Worm (Caenorhabditis elegans) whole organism, early embryonic: ENCODE measurements around the gene clec-61.

Source experiments
- B0310.2 ChIP-seq: sonication (generic microtip); optimal IDR thresholded peaks from 2 replicates; lab custom pipeline; 2016; ENCODE audit warnings: mild to moderate bottlenecking, missing genetic modification characterization, missing compliant biosample characterization
- F13C5.2 ChIP-seq: sonication (generic microtip); optimal IDR thresholded peaks from 2 replicates; lab custom pipeline; 2017; ENCODE audit warnings: mild to moderate bottlenecking, missing genetic modification characterization, inconsistent platforms, missing compliant biosample characterization
- aly-1 ChIP-seq: sonication (generic microtip); optimal IDR thresholded peaks from 2 replicates; lab custom pipeline; 2016; ENCODE audit warnings: missing genetic modification characterization, missing compliant biosample characterization
- ama-1 ChIP-seq: fragments of 150-350 bp; optimal IDR thresholded peaks from 2 replicates; lab custom pipeline; 2014
- ceh-13 ChIP-seq: fragments of 200-800 bp; sonication (Bioruptor generic); optimal IDR thresholded peaks from 2 replicates; lab custom pipeline; 2018; ENCODE audit warnings: mild to moderate bottlenecking, missing genetic modification characterization, missing compliant biosample characterization
- ceh-36 ChIP-seq: sonication (generic microtip); optimal IDR thresholded peaks from 2 replicates; lab custom pipeline; 2016; ENCODE audit warnings: missing genetic modification characterization, inconsistent platforms, missing compliant biosample characterization
- ets-7 ChIP-seq: sonication (generic microtip); optimal IDR thresholded peaks from 2 replicates; lab custom pipeline; 2016; ENCODE audit warnings: missing genotype, missing genetic modification characterization, missing compliant biosample characterization
- flt-1 ChIP-seq: fragments of 200-800 bp; sonication (Bioruptor generic); IDR thresholded peaks from 2 replicates; pipeline ENCODE4 v1.3.6; 2022; ENCODE audit warnings: missing genetic modification characterization, missing compliant biosample characterization
- hmbx-1 ChIP-seq: sonication (generic microtip); optimal IDR thresholded peaks from 2 replicates; lab custom pipeline; 2016; ENCODE audit warnings: mild to moderate bottlenecking, missing genetic modification characterization, missing compliant biosample characterization
- hmg-4 ChIP-seq: fragments of 200-800 bp; sonication (Bioruptor generic); optimal IDR thresholded peaks from 2 replicates; lab custom pipeline; 2018; ENCODE audit warnings: mild to moderate bottlenecking, missing genetic modification characterization, missing compliant biosample characterization
- hnd-1 ChIP-seq: sonication (generic microtip); optimal IDR thresholded peaks from 2 replicates; lab custom pipeline; 2016; ENCODE audit warnings: missing genetic modification characterization, missing compliant biosample characterization
- pes-1 ChIP-seq: fragments of 200-800 bp; sonication (Bioruptor generic); IDR thresholded peaks from 2 replicates; pipeline ENCODE4 v1.3.6; 2022; ENCODE audit warnings: missing genetic modification reagents, missing genetic modification characterization, missing compliant biosample characterization
- scrt-1 ChIP-seq: fragments of 200-800 bp; sonication (Bioruptor generic); IDR thresholded peaks from 2 replicates; pipeline ENCODE4 v1.3.6; 2022; ENCODE audit warnings: missing genetic modification characterization, missing compliant biosample characterization
- sea-1 ChIP-seq: fragments of 200-800 bp; sonication (Bioruptor generic); conservative IDR thresholded peaks from 2 replicates; pipeline ENCODE4 v1.3.6; 2022; ENCODE audit warnings: missing genetic modification characterization, missing compliant biosample characterization
- tbx-11 ChIP-seq: fragments of 200-800 bp; sonication (Bioruptor generic); IDR thresholded peaks from 2 replicates; pipeline ENCODE4 v1.3.6; 2022; ENCODE audit warnings: missing genetic modification characterization, missing compliant biosample characterization
- tbx-37 ChIP-seq: fragments of 200-800 bp; sonication (Bioruptor generic); conservative IDR thresholded peaks from 2 replicates; pipeline ENCODE4 v1.3.6; 2022; ENCODE audit warnings: missing genetic modification reagents, missing genetic modification characterization, missing compliant biosample characterization
- tra-4 ChIP-seq: sonication (generic microtip); optimal IDR thresholded peaks from 2 replicates; lab custom pipeline; 2017; ENCODE audit warnings: missing genetic modification characterization, missing compliant biosample characterization

Gene clec-61

DNA sequence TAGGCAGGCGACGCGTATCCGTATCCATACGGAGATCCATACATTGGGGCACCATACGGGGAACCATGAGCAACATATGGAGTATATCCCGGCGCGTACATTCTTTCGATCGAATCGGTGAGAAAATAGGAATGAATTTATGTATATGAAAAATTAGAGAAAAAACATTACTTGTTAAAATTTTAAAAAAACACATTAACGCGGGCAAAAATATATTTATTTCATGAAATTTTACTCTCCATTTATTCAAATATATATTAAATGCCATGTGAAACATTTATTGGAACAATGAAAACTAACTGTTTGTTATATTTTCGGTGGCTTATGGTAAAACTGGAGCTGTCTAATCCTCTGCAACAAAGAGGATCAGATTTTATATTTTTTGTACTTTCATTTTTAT is 18.5 kb downstream of the clec-61 start, which contains the start of gene ZK666.2:
Gene ZK666.2 (minus strand): TSS at position 101 of the 400 bp plus-strand sequence.
- TF ChIP-seq ama-1 (lab: Kevin White, UChicago) (no peak), B0310.2 (tag; lab: Kevin White, UChicago) (no peak), hnd-1 (tag; lab: Kevin White, UChicago) (no peak), ceh-36 (tag; lab: Kevin White, UChicago) (no peak), aly-1 (tag; lab: Kevin White, UChicago) (no peak), sea-1 (GFP tag; lab: Robert Waterston, UW) (no peak), F13C5.2 (tag; lab: Kevin White, UChicago) (no peak), ceh-13 (GFP tag; lab: Kevin White, UChicago) (no peak), scrt-1 (GFP tag; lab: Robert Waterston, UW) (no peak), flt-1 (no peak), tra-4 (tag; lab: Kevin White, UChicago) (no peak), tbx-11 (GFP tag; lab: Robert Waterston, UW) (no peak), ets-7 (tag; lab: Kevin White, UChicago) (no peak), pes-1 (no peak), hmbx-1 (tag; lab: Kevin White, UChicago) (no peak), tbx-37 (GFP tag; lab: Robert Waterston, UW) (no peak), hmg-4 (GFP tag; lab: Kevin White, UChicago) (no peak)

ce11 chrII:10471247-10471646 is 19.1 kb downstream of the clec-61 start, which contains the start of gene ZK666.1:
ZK666.1 (minus strand) TSS chrII:10471347.
- TF ChIP-seq sea-1 (GFP tag; lab: Robert Waterston, UW) = no peak
- no peak for TF ChIP-seq F13C5.2 (tag; lab: Kevin White, UChicago)
- no peak for TF ChIP-seq ceh-36 (tag; lab: Kevin White, UChicago)
- TF ChIP-seq ets-7 (tag; lab: Kevin White, UChicago) = no peak
- no peak for TF ChIP-seq flt-1
- TF ChIP-seq ceh-13 (GFP tag; lab: Kevin White, UChicago) = no peak
- no peak for TF ChIP-seq tbx-11 (GFP tag; lab: Robert Waterston, UW)

DNA sequence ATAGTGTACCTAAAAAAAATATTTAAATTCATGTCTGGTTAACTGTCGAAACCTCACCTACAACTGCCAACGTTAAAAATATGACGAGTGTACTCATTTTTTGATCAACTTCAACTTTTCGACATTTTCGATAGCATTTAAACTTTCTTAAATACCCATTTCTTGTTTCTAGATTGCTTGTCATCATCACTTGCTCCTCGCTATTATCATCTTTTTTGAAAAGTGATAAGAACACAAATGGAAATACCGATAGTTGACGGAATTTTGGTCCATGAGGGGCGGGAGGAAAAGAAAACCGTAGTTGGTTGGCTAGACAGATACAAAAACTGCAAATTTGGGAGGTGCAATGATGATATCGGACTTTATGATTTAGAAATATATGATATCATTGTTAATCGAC is 20.2 kb downstream of the clec-61 start, which contains the start of gene clec-143:
Gene clec-143 (minus strand): TSS at position 139 of the 400 bp plus-strand sequence.
- TF ChIP-seq tra-4 (tag; lab: Kevin White, UChicago) (no peak), F13C5.2 (tag; lab: Kevin White, UChicago) (no peak), scrt-1 (GFP tag; lab: Robert Waterston, UW) (no peak), ceh-13 (GFP tag; lab: Kevin White, UChicago) (no peak), flt-1 (no peak), ets-7 (tag; lab: Kevin White, UChicago) (no peak), hnd-1 (tag; lab: Kevin White, UChicago) (no peak), hmg-4 (GFP tag; lab: Kevin White, UChicago) (no peak), tbx-11 (GFP tag; lab: Robert Waterston, UW) (no peak), aly-1 (tag; lab: Kevin White, UChicago) (no peak), sea-1 (GFP tag; lab: Robert Waterston, UW) (no peak), tbx-37 (GFP tag; lab: Robert Waterston, UW) (no peak), ceh-36 (tag; lab: Kevin White, UChicago) (no peak), pes-1 (no peak), hmbx-1 (tag; lab: Kevin White, UChicago) (no peak)

DNA sequence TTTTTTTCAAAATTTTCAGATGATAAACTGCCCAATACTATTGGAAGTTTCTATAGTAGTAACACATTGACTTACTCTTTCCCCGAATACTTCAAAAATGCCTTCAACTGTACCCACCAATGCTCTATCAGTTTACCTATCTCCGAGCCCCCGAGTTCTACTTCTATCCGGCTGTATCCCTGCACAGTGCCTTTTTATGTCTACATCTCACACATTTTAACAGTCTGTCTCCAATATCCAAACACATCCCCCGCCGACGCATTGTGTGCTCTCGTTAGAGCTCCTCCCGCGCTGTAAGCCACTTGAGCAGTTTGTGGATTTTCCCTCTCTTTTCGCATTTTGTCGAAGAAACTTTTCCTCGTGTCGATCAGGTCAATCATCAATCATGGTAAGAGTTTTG is 23.8 kb downstream of the clec-61 start, which contains the start of gene tnc-2:
Gene tnc-2 (plus strand): TSS at position 301 of the 400 bp plus-strand sequence.
- no peak for TF ChIP-seq flt-1
- TF ChIP-seq tbx-11 (GFP tag; lab: Robert Waterston, UW) = no peak

ce11 chrII:10464230-10464920 is 26.0 kb downstream of the clec-61 start, which contains the start of the genes ZK673.6 and sdz-37:
ZK673.6 (minus strand) TSS chrII:10464330.
sdz-37 (plus strand) TSS chrII:10464870.
- TF ChIP-seq aly-1 (tag; lab: Kevin White, UChicago) = no peak
- TF ChIP-seq ceh-13 (GFP tag; lab: Kevin White, UChicago) = no peak
- no peak for TF ChIP-seq hnd-1 (tag; lab: Kevin White, UChicago)
- TF ChIP-seq sea-1 (GFP tag; lab: Robert Waterston, UW) = no peak
- TF ChIP-seq flt-1 = no peak

- TF ChIP-seq pes-1 = no peak
- TF ChIP-seq ceh-36 (tag; lab: Kevin White, UChicago) = no peak
Observed at ce11 chrII:10461207-10461606, 29.1 kb downstream of the clec-61 start, which contains the start of gene ZK673.5. ZK673.5 (plus strand) TSS chrII:10461507.

DNA sequence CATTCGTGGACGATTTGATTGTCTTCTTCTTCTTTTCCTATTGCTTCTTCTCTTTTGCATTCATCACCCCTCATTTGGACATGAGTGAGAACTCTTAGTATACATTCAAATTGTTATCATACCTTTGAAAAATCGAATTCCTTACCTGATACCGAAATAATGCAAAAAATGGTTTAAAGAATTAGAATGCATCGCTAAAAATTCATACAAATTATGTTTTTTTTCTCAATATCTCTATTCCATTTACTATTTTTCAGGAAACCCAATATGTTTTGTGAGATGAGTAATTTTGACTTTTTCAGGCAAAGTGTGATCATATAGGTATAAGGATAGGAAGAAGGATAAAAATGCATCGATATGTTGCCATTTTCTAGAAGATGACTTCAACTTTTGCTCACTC is 33.4 kb downstream of the clec-61 start, which contains the start of gene ZK673.11:
Gene ZK673.11 (plus strand): TSS at position 301 of the 400 bp plus-strand sequence.
- no peak for TF ChIP-seq F13C5.2 (tag; lab: Kevin White, UChicago)
- TF ChIP-seq B0310.2 (tag; lab: Kevin White, UChicago) = no peak
- no peak for TF ChIP-seq tbx-11 (GFP tag; lab: Robert Waterston, UW)

- no peak for TF ChIP-seq hnd-1 (tag; lab: Kevin White, UChicago)
Observed at ce11 chrII:10452620-10453019, 37.7 kb downstream of the clec-61 start, which contains the start of gene ZK673.4. ZK673.4 (plus strand) TSS chrII:10452920.
